Worm (Caenorhabditis elegans): Measurements from ENCODE around the gene C14C6.5.

ce11 chrV:489320-489719 lies 47.1 kb upstream of the C14C6.5 start, which contains the start of gene nhr-106:
- TF ChIP-seq lsy-2 (tag; optimal IDR thresholded peaks at IDR 0.05) (no peak), elt-1 (tag; optimal IDR thresholded peaks at IDR 0.05; ENCODE audit: borderline replicate concordance, insufficient read depth) (no peak), mab-5 (tag; optimal IDR thresholded peaks at IDR 0.05) (no peak), unc-62 (GFP tag; optimal IDR thresholded peaks at IDR 0.05) (no peak), ceh-43 (GFP tag; optimal IDR thresholded peaks at IDR 0.05) (no peak)
